Worm (Caenorhabditis elegans) whole organism, L3 larva: ENCODE results near the gene fbxb-118.

ENCODE experiments used
- R02D3.7 ChIP-seq: fragments of 150-350 bp; optimal IDR thresholded peaks from 2 replicates; lab custom pipeline; 2014; ENCODE audit warnings: missing biosample characterization, missing genetic modification characterization
- aly-2 ChIP-seq: fragments of 150-350 bp; optimal IDR thresholded peaks from 2 replicates; lab custom pipeline; 2014; ENCODE audit warnings: missing biosample characterization, missing genetic modification characterization
- ama-1 ChIP-seq: fragments of 150-350 bp; optimal IDR thresholded peaks from 2 replicates; lab custom pipeline; 2018
- ceh-16 ChIP-seq: sonication (generic microtip); optimal IDR thresholded peaks from 2 replicates; lab custom pipeline; 2017; ENCODE audit warnings: missing biosample characterization, missing genetic modification characterization
- ceh-28 ChIP-seq: fragments of 150-350 bp; optimal IDR thresholded peaks from 2 replicates; lab custom pipeline; 2014; ENCODE audit warnings: missing biosample characterization, missing genetic modification reagents, missing genetic modification characterization
- ceh-82 ChIP-seq: fragments of 150-350 bp; optimal IDR thresholded peaks from 2 replicates; lab custom pipeline; 2014; ENCODE audit warnings: missing biosample characterization, missing genetic modification characterization
- ceh-9 ChIP-seq: sonication (generic microtip); optimal IDR thresholded peaks from 2 replicates; lab custom pipeline; 2018; ENCODE audit warnings: missing biosample characterization, missing genetic modification characterization
- daf-12 ChIP-seq: fragments of 150-350 bp; optimal IDR thresholded peaks from 2 replicates; lab custom pipeline; 2014; ENCODE audit warnings: missing biosample characterization, missing genetic modification reagents, missing genetic modification characterization
- egl-27 ChIP-seq: sonication (generic microtip); optimal IDR thresholded peaks from 4 replicates; lab custom pipeline; 2017; ENCODE audit warnings: missing biosample characterization, missing genetic modification reagents, missing genetic modification characterization
- egl-5 ChIP-seq: fragments of 150-350 bp; optimal IDR thresholded peaks from 2 replicates; lab custom pipeline; 2017; ENCODE audit warnings: missing biosample characterization, missing genetic modification reagents, missing genetic modification characterization, inconsistent platforms
- elt-2 ChIP-seq: sonication (generic microtip); optimal IDR thresholded peaks from 2 replicates; lab custom pipeline; 2016; ENCODE audit warnings: missing genetic modification reagents, mild to moderate bottlenecking, missing genetic modification characterization, missing compliant biosample characterization
- elt-3 ChIP-seq, 3 experiments: fragments of 150-350 bp in 1 of 3; sonication (generic microtip) in 2 of 3; optimal IDR thresholded peaks; 2 replicates in 2 of 3; 4 replicates in 1 of 3; lab custom pipeline; 2014 to 2017; ENCODE audit warnings: missing biosample characterization in 3 of 3, missing genetic modification characterization in 3 of 3
- fkh-10 ChIP-seq: sonication (generic microtip); optimal IDR thresholded peaks from 2 replicates; lab custom pipeline; 2017; ENCODE audit warnings: missing biosample characterization, missing genetic modification reagents, missing genetic modification characterization
- fkh-2 ChIP-seq: fragments of 150-350 bp; optimal IDR thresholded peaks from 2 replicates; lab custom pipeline; 2014; ENCODE audit warnings: missing biosample characterization, missing genetic modification reagents, missing genetic modification characterization
- fos-1 ChIP-seq: fragments of 150-350 bp; optimal IDR thresholded peaks from 2 replicates; lab custom pipeline; 2014; ENCODE audit warnings: missing biosample characterization, missing genetic modification characterization
- jun-1 ChIP-seq: fragments of 150-350 bp; optimal IDR thresholded peaks from 2 replicates; lab custom pipeline; 2014; ENCODE audit warnings: missing biosample characterization, missing genetic modification reagents, missing genetic modification characterization
- lin-15B ChIP-seq: fragments of 150-350 bp; optimal IDR thresholded peaks from 2 replicates; lab custom pipeline; 2014; ENCODE audit warnings: missing biosample characterization, missing genetic modification characterization
- lin-39 ChIP-seq: fragments of 150-350 bp; optimal IDR thresholded peaks from 2 replicates; lab custom pipeline; 2018; ENCODE audit warnings: missing biosample characterization, missing genetic modification reagents, missing genetic modification characterization
- mdl-1 ChIP-seq: fragments of 150-350 bp; optimal IDR thresholded peaks from 2 replicates; lab custom pipeline; 2014; ENCODE audit warnings: missing biosample characterization, missing genetic modification characterization
- mml-1 ChIP-seq: fragments of 150-350 bp; sonication (generic microtip); optimal IDR thresholded peaks from 3 replicates; lab custom pipeline; 2014; ENCODE audit warnings: missing biosample characterization, missing genetic modification characterization
- nfya-1 ChIP-seq: sonication (generic microtip); optimal IDR thresholded peaks from 2 replicates; lab custom pipeline; 2017; ENCODE audit warnings: missing genetic modification characterization, mild to moderate bottlenecking, missing compliant biosample characterization, antibody characterized with exemption, moderate library complexity; ENCODE audit not compliant: insufficient read depth
- nhr-11 ChIP-seq: fragments of 150-350 bp; optimal IDR thresholded peaks from 2 replicates; lab custom pipeline; 2014; ENCODE audit warnings: missing biosample characterization, missing genetic modification characterization
- nhr-237 ChIP-seq: fragments of 150-350 bp; optimal IDR thresholded peaks from 2 replicates; lab custom pipeline; 2014; ENCODE audit warnings: missing biosample characterization, missing genetic modification characterization
- nhr-25 ChIP-seq: sonication (generic microtip); optimal IDR thresholded peaks from 2 replicates; lab custom pipeline; 2017; ENCODE audit warnings: missing biosample characterization, missing genetic modification characterization
- nhr-28 ChIP-seq: fragments of 150-350 bp; optimal IDR thresholded peaks from 2 replicates; lab custom pipeline; 2014; ENCODE audit warnings: missing biosample characterization, missing genetic modification characterization
- nhr-43 ChIP-seq: sonication (generic microtip); optimal IDR thresholded peaks from 2 replicates; lab custom pipeline; 2016; ENCODE audit warnings: mild to moderate bottlenecking, missing genetic modification characterization, missing compliant biosample characterization; ENCODE audit not compliant: poor library complexity, severe bottlenecking
- nhr-67 ChIP-seq: fragments of 150-350 bp; optimal IDR thresholded peaks from 2 replicates; lab custom pipeline; 2014; ENCODE audit warnings: missing biosample characterization, missing genetic modification characterization
- nhr-76 ChIP-seq: fragments of 150-350 bp; sonication (generic microtip); optimal IDR thresholded peaks from 5 replicates; lab custom pipeline; 2014; ENCODE audit warnings: missing biosample characterization, missing genetic modification characterization
- pha-4 ChIP-seq: fragments of 150-350 bp; optimal IDR thresholded peaks from 2 replicates; lab custom pipeline; 2014; ENCODE audit warnings: missing biosample characterization, missing genetic modification reagents, missing genetic modification characterization
- pqm-1 ChIP-seq: fragments of 150-350 bp; optimal IDR thresholded peaks from 2 replicates; lab custom pipeline; 2017; ENCODE audit warnings: missing biosample characterization, missing genetic modification characterization, inconsistent platforms
- skn-1 ChIP-seq: fragments of 150-350 bp; optimal IDR thresholded peaks from 2 replicates; lab custom pipeline; 2014; ENCODE audit warnings: missing biosample characterization, missing genetic modification characterization
- snpc-4 ChIP-seq: fragments of 150-350 bp; optimal IDR thresholded peaks from 2 replicates; lab custom pipeline; 2014; ENCODE audit warnings: missing biosample characterization, missing genetic modification characterization
- tbx-2 ChIP-seq: sonication (generic microtip); optimal IDR thresholded peaks from 2 replicates; lab custom pipeline; 2016; ENCODE audit warnings: mild to moderate bottlenecking, missing genetic modification characterization, missing compliant biosample characterization
- unc-39 ChIP-seq: sonication (generic microtip); optimal IDR thresholded peaks from 4 replicates; lab custom pipeline; 2017; ENCODE audit warnings: missing biosample characterization, missing genetic modification characterization
- unc-62 ChIP-seq: fragments of 150-350 bp; sonication (generic microtip); optimal IDR thresholded peaks from 4 replicates; lab custom pipeline; 2014; ENCODE audit warnings: missing biosample characterization, missing genetic modification reagents, missing genetic modification characterization
- zag-1 ChIP-seq: fragments of 150-350 bp; optimal IDR thresholded peaks from 2 replicates; lab custom pipeline; 2014; ENCODE audit warnings: missing biosample characterization, missing genetic modification characterization
- ztf-11 ChIP-seq: fragments of 150-350 bp; optimal IDR thresholded peaks from 2 replicates; lab custom pipeline; 2014; ENCODE audit warnings: missing biosample characterization, missing genetic modification characterization
- ztf-4 ChIP-seq: fragments of 150-350 bp; optimal IDR thresholded peaks from 2 replicates; lab custom pipeline; 2014; ENCODE audit warnings: missing biosample characterization, missing genetic modification characterization

The fbxb-118 gene

ce11 chrII:4063997-4064396 lies at the start of gene fbxb-118:
Gene fbxb-118 (minus strand): TSS chrII:4064097.
- TF ChIP-seq daf-12 (tag; lab: Kevin White, UChicago) = no peak
- TF ChIP-seq lin-39 (tag; lab: Kevin White, UChicago) = no peak
- TF ChIP-seq elt-3 (tag; optimal IDR thresholded peaks at IDR 0.05; lab: Kevin White, UChicago) = no peak
- TF ChIP-seq R02D3.7 (tag; lab: Kevin White, UChicago) = no peak
- TF ChIP-seq aly-2 = no peak
- no peak for TF ChIP-seq nhr-76 (tag; lab: Kevin White, UChicago)
- no peak for TF ChIP-seq mml-1 (tag; lab: Kevin White, UChicago)
- no peak for TF ChIP-seq pha-4 (tag; lab: Kevin White, UChicago)
- no peak for TF ChIP-seq pqm-1 (tag; lab: Kevin White, UChicago)
- TF ChIP-seq ceh-16 (tag; lab: Kevin White, UChicago) = no peak
- TF ChIP-seq nfya-1 (tag; lab: Kevin White, UChicago) = no peak
- no peak for TF ChIP-seq fkh-2 (tag; lab: Kevin White, UChicago)

- no peak for TF ChIP-seq fkh-2 (tag; lab: Kevin White, UChicago)
- TF ChIP-seq lin-15B (tag; lab: Kevin White, UChicago) = no peak
- no peak for TF ChIP-seq nhr-237
- no peak for TF ChIP-seq ztf-4 (tag; lab: Kevin White, UChicago)
- no peak for TF ChIP-seq lin-39 (tag; lab: Kevin White, UChicago)
- no peak for TF ChIP-seq pha-4 (tag; lab: Kevin White, UChicago)
- no peak for TF ChIP-seq egl-5 (tag; lab: Kevin White, UChicago)
- no peak for TF ChIP-seq ceh-28 (tag; lab: Kevin White, UChicago)
- no peak for TF ChIP-seq nhr-67 (tag; lab: Kevin White, UChicago)
- no peak for TF ChIP-seq ama-1 (lab: Kevin White, UChicago)
- TF ChIP-seq ztf-11 (tag; lab: Kevin White, UChicago) = no peak
- no peak for TF ChIP-seq ceh-9 (tag; lab: Kevin White, UChicago)
- TF ChIP-seq elt-2 (tag; lab: Kevin White, UChicago) = no peak
- TF ChIP-seq snpc-4 (tag; lab: Kevin White, UChicago) = no peak
- TF ChIP-seq unc-39 (tag; lab: Kevin White, UChicago) = no peak
- no peak for TF ChIP-seq skn-1
Observed at ce11 chrII:4107196-4107595, 43.3 kb upstream of the fbxb-118 start.

DNA sequence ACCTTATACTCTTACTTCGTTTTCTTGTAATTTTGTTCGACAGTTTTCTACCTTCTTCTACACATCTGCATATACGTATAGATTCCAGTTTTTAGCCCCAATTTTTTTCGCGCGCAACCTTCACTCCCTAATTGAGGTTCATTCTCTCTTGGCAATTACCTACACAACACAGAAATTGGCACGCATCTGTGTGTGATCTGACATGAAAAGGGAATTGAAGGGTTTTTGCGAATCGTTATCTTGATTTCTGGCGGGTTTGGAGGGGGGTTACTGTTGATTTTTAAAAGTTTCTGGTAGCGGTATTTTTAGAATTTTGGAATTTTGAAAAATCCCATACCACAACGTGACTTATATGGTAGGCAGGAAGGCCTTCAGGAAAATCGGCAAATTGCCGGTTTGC lies 38.8 kb upstream of the fbxb-118 start:
- TF ChIP-seq jun-1 = no peak
- peak; percentile 26 for TF ChIP-seq nhr-25 (tag; lab: Kevin White, UChicago)
- TF ChIP-seq nhr-67 (tag; lab: Kevin White, UChicago) = no peak

- TF ChIP-seq nhr-67 (tag; lab: Kevin White, UChicago) = no peak
- no peak for TF ChIP-seq R02D3.7 (tag; lab: Kevin White, UChicago)
- no peak for TF ChIP-seq ztf-4 (tag; lab: Kevin White, UChicago)
- TF ChIP-seq fkh-2 (tag; lab: Kevin White, UChicago) = no peak
- TF ChIP-seq pha-4 (tag; lab: Kevin White, UChicago) = no peak
- no peak for TF ChIP-seq fos-1 (tag; lab: Kevin White, UChicago)
- no peak for TF ChIP-seq egl-5 (tag; lab: Kevin White, UChicago)
- no peak for TF ChIP-seq mml-1 (tag; lab: Kevin White, UChicago)
- TF ChIP-seq nhr-11 (tag; lab: Kevin White, UChicago) = no peak
- TF ChIP-seq unc-62 (GFP tag; lab: Kevin White, UChicago) = no peak
- no peak for TF ChIP-seq egl-27
- no peak for TF ChIP-seq nhr-237
- no peak for TF ChIP-seq daf-12 (tag; lab: Kevin White, UChicago)
- no peak for TF ChIP-seq mdl-1
Observed at ce11 chrII:4100485-4100884, 36.6 kb upstream of the fbxb-118 start, which contains the start of gene rhgf-2. Gene rhgf-2 (plus strand): TSS chrII:4100785.

DNA sequence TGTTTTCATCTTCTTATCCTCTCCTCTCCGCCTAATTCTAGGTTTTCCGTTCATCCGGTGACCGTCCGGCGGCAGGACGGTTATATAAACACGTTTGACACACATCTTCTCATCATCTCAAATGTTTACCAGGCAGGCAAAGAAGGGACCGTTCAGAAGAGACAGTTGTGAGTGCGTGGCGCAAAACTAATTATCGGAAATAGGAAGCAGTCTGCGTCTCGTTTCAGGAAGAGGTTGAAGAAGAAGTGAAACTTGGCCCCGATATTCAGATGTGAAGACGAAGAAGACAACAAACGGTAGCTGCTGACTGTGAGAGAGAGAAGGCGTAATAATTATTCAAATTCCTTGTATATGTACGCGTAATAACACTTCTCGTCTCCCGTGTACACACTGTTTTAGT lies 34.9 kb upstream of the fbxb-118 start:
- TF ChIP-seq lin-39 (tag; lab: Kevin White, UChicago) = no peak
- TF ChIP-seq zag-1 (tag; lab: Kevin White, UChicago) = no peak
- TF ChIP-seq jun-1 = no peak
- TF ChIP-seq fkh-10 = no peak
- TF ChIP-seq skn-1 = no peak
- no peak for TF ChIP-seq nhr-28 (tag; lab: Kevin White, UChicago)
- no peak for TF ChIP-seq ceh-82
- TF ChIP-seq pha-4 (tag; lab: Kevin White, UChicago) = no peak
- no peak for TF ChIP-seq ama-1 (lab: Kevin White, UChicago)
- TF ChIP-seq ceh-16 (tag; lab: Kevin White, UChicago) = no peak
- TF ChIP-seq mml-1 (tag; lab: Kevin White, UChicago) = no peak
- no peak for TF ChIP-seq fkh-2 (tag; lab: Kevin White, UChicago)
- TF ChIP-seq unc-39 (tag; lab: Kevin White, UChicago) = no peak
- TF ChIP-seq ceh-28 (tag; lab: Kevin White, UChicago) = no peak
- TF ChIP-seq tbx-2 (tag; lab: Kevin White, UChicago) = no peak
- no peak for TF ChIP-seq nhr-43 (tag; lab: Kevin White, UChicago)
- no peak for TF ChIP-seq unc-62 (GFP tag; lab: Kevin White, UChicago)
- no peak for TF ChIP-seq egl-5 (tag; lab: Kevin White, UChicago)
- TF ChIP-seq, all 47 proteins: peak for 0
